Worm (Caenorhabditis elegans) whole organism, L3 larva: ENCODE measurements around the gene clec-228.

Experiments used
- aly-2 ChIP-seq: fragments of 150-350 bp; optimal IDR thresholded peaks from 2 replicates; lab custom pipeline; 2014; ENCODE audit warnings: missing biosample characterization, missing genetic modification characterization
- ama-1 ChIP-seq: fragments of 150-350 bp; optimal IDR thresholded peaks from 2 replicates; lab custom pipeline; 2018
- ceh-16 ChIP-seq: sonication (generic microtip); optimal IDR thresholded peaks from 2 replicates; lab custom pipeline; 2017; ENCODE audit warnings: missing biosample characterization, missing genetic modification characterization
- ceh-28 ChIP-seq: fragments of 150-350 bp; optimal IDR thresholded peaks from 2 replicates; lab custom pipeline; 2014; ENCODE audit warnings: missing biosample characterization, missing genetic modification reagents, missing genetic modification characterization
- fos-1 ChIP-seq: fragments of 150-350 bp; optimal IDR thresholded peaks from 2 replicates; lab custom pipeline; 2014; ENCODE audit warnings: missing biosample characterization, missing genetic modification characterization
- hmg-11 ChIP-seq: sonication (generic microtip); optimal IDR thresholded peaks from 2 replicates; lab custom pipeline; 2016; ENCODE audit warnings: missing genetic modification characterization, missing compliant biosample characterization
- mdl-1 ChIP-seq: fragments of 150-350 bp; optimal IDR thresholded peaks from 2 replicates; lab custom pipeline; 2014; ENCODE audit warnings: missing biosample characterization, missing genetic modification characterization
- nhr-12 ChIP-seq: fragments of 150-350 bp; optimal IDR thresholded peaks from 2 replicates; lab custom pipeline; 2014; ENCODE audit warnings: missing biosample characterization, missing genetic modification characterization
- pha-4 ChIP-seq: fragments of 150-350 bp; optimal IDR thresholded peaks from 2 replicates; lab custom pipeline; 2014; ENCODE audit warnings: missing biosample characterization, missing genetic modification reagents, missing genetic modification characterization
- sea-2 ChIP-seq: fragments of 150-350 bp; sonication (generic microtip); optimal IDR thresholded peaks from 4 replicates; lab custom pipeline; 2014; ENCODE audit warnings: missing biosample characterization, missing genetic modification reagents, missing genetic modification characterization
- skn-1 ChIP-seq: fragments of 150-350 bp; optimal IDR thresholded peaks from 2 replicates; lab custom pipeline; 2014; ENCODE audit warnings: missing biosample characterization, missing genetic modification characterization
- snpc-4 ChIP-seq: fragments of 150-350 bp; optimal IDR thresholded peaks from 2 replicates; lab custom pipeline; 2014; ENCODE audit warnings: missing biosample characterization, missing genetic modification characterization
- unc-62 ChIP-seq: fragments of 150-350 bp; sonication (generic microtip); optimal IDR thresholded peaks from 4 replicates; lab custom pipeline; 2014; ENCODE audit warnings: missing biosample characterization, missing genetic modification reagents, missing genetic modification characterization
- zag-1 ChIP-seq: fragments of 150-350 bp; optimal IDR thresholded peaks from 2 replicates; lab custom pipeline; 2014; ENCODE audit warnings: missing biosample characterization, missing genetic modification characterization

- no peak for TF ChIP-seq aly-2
- no peak for TF ChIP-seq nhr-12
- no peak for TF ChIP-seq ceh-28 (tag; lab: Kevin White, UChicago)
- TF ChIP-seq hmg-11 = no peak
- TF ChIP-seq snpc-4 (tag; lab: Kevin White, UChicago) = no peak
- no peak for TF ChIP-seq sea-2 (GFP tag; lab: Kevin White, UChicago)
- TF ChIP-seq fos-1 (tag; lab: Kevin White, UChicago) = no peak
- no peak for TF ChIP-seq unc-62 (GFP tag; lab: Kevin White, UChicago)
- TF ChIP-seq ama-1 (lab: Kevin White, UChicago) = no peak
- TF ChIP-seq zag-1 (tag; lab: Kevin White, UChicago) = no peak
- TF ChIP-seq skn-1 (tag; lab: Kevin White, UChicago) = no peak
- no peak for TF ChIP-seq mdl-1
- no peak for TF ChIP-seq ceh-16 (tag; lab: Kevin White, UChicago)
- no peak for TF ChIP-seq pha-4 (tag; lab: Kevin White, UChicago)
Observed at ce11 chrV:15388820-15389384, 49.6 kb upstream of the clec-228 start, which contains the start of gene srh-170.
